Worm (Caenorhabditis elegans) whole organism, midembryonic: Measurements from ENCODE around the gene acn-1.

ENCODE experiments used
- T22C8.4 ChIP-seq: fragments of 200-800 bp; sonication (Bioruptor generic); IDR thresholded peaks from 2 replicates; pipeline ENCODE4 v1.3.6; 2022; ENCODE audit warnings: missing genetic modification characterization, missing compliant biosample characterization
- cog-1 ChIP-seq: sonication (generic microtip); optimal IDR thresholded peaks from 2 replicates; lab custom pipeline; 2016; ENCODE audit warnings: missing genetic modification characterization, missing compliant biosample characterization
- flt-1 ChIP-seq: fragments of 200-800 bp; sonication (Bioruptor generic); IDR thresholded peaks from 2 replicates; pipeline ENCODE4 v1.3.6; 2022; ENCODE audit warnings: missing genetic modification characterization, missing compliant biosample characterization
- klf-2 ChIP-seq: fragments of 200-800 bp; sonication (Bioruptor generic); conservative IDR thresholded peaks from 2 replicates; pipeline ENCODE4 v1.3.6; 2022; ENCODE audit warnings: missing genetic modification reagents, missing genetic modification characterization, missing compliant biosample characterization
- med-1 ChIP-seq: sonication (generic microtip); optimal IDR thresholded peaks from 2 replicates; lab custom pipeline; 2017; ENCODE audit warnings: missing genetic modification characterization, mild to moderate bottlenecking, missing compliant biosample characterization, antibody characterized with exemption, missing genetic modification reagents; ENCODE audit not compliant: insufficient read depth
- ref-1 ChIP-seq: fragments of 200-800 bp; sonication (Bioruptor generic); conservative IDR thresholded peaks from 2 replicates; pipeline ENCODE4 v1.3.6; 2022; ENCODE audit warnings: missing genetic modification reagents, missing genetic modification characterization, missing compliant biosample characterization
- tab-1 ChIP-seq: fragments of 200-800 bp; sonication (Bioruptor generic); IDR thresholded peaks from 2 replicates; pipeline ENCODE4 v1.3.6; 2022; ENCODE audit warnings: missing genetic modification characterization, missing compliant biosample characterization
- ztf-23 ChIP-seq: fragments of 200-800 bp; sonication (Bioruptor generic); IDR thresholded peaks from 2 replicates; pipeline ENCODE4 v1.3.6; 2022; ENCODE audit warnings: missing genetic modification reagents, missing genetic modification characterization, missing compliant biosample characterization
- ztf-29 ChIP-seq: fragments of 200-800 bp; sonication (Bioruptor generic); IDR thresholded peaks from 2 replicates; pipeline ENCODE4 v1.3.6; 2022; ENCODE audit warnings: missing genetic modification reagents, missing genetic modification characterization, missing compliant biosample characterization

acn-1 gene

DNA sequence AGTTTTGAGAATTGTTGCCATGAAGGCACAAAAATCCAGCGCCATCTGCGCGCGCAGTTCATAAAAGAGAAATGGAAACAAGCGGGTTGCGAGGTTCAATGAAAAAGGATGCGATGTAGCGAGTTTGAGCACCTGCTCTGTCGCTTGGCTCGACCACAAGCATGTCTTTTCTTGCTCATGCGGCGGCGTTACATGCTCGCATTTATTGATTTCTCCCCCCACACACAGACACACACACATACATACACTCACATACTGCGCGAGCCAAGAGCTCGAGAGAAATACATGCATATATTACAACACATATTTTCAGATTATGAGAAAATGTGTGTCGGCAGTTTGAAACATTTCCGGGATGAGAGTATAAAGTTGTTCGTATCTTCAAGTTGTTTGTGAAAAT lies 24.9 kb upstream of the acn-1 start:
- TF ChIP-seq ztf-29 (GFP tag; lab: Robert Waterston, UW) (no peak), T22C8.4 (GFP tag; lab: Robert Waterston, UW) (peak; percentile 64)

DNA sequence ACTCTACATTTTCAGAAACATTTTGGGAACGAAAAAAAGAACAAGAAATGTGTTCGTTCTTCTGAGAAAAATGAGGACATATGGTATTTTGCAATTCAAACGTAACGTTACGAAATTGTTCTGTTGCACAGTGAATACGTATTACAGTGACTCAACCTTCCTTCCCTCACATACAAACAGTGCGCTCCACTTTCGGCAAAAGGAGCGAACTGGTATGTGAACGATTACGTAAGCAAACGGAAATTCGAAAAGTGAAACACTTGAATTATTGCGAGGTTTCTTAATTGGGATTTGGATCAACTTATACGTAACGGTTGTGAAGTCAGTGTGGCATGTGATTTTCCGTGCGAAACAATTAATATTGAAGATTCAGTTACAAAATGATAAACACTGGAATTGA lies 23.9 kb upstream of the acn-1 start:
- TF ChIP-seq cog-1 (tag; lab: Kevin White, UChicago) (no peak), ztf-23 (no peak), ztf-29 (GFP tag; lab: Robert Waterston, UW) (no peak), T22C8.4 (GFP tag; lab: Robert Waterston, UW) (no peak), tab-1 (GFP tag; lab: Robert Waterston, UW) (no peak), flt-1 (GFP tag; lab: Robert Waterston, UW) (no peak), klf-2 (no peak), ref-1 (GFP tag; lab: Robert Waterston, UW) (no peak), med-1 (GFP tag; lab: Kevin White, UChicago) (no peak)

DNA sequence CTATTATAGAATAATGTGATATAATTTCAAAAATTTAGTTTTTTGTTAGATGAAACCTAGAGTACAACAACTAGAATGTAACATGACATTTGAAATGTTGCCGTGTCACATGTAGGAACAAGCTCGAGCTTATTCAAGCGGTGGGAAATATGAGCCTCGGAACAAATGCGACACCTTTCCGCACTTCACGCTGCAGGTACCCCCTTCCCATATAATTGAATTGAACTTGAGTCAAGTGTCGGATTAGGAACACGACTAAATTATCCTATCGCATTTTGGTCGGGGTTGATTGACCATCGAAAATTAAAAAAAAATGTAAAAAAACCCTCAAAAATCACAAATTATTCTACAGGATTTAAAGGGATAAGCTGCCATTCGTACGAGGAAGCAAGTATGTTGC lies 23.3 kb upstream of the acn-1 start:
- no peak for TF ChIP-seq T22C8.4 (GFP tag; lab: Robert Waterston, UW)

DNA sequence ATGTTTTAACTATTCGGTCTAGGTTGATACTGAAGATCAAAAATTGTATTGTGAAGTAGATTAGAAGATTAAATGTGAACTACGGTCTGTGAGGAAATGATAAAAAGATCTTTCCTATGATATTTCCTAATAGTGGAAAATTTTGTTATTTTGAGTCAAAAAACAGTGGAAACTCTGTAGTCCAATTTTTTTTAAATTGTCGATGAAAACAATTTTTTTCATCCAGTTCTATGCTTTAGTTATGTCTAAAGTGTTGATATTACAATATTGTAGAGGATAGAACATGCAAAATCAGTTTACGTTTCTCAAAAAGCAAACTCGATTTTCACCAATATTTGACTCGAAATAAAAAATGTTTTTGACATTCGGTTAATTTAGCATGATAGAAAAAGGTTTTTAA lies 22.8 kb upstream of the acn-1 start:
- TF ChIP-seq cog-1 (tag; lab: Kevin White, UChicago), result no peak
- TF ChIP-seq tab-1 (GFP tag; lab: Robert Waterston, UW), result no peak
- TF ChIP-seq flt-1 (GFP tag; lab: Robert Waterston, UW), result no peak
- no peak for TF ChIP-seq ztf-23
- TF ChIP-seq med-1 (GFP tag; lab: Kevin White, UChicago), result no peak
- TF ChIP-seq klf-2, result no peak

DNA sequence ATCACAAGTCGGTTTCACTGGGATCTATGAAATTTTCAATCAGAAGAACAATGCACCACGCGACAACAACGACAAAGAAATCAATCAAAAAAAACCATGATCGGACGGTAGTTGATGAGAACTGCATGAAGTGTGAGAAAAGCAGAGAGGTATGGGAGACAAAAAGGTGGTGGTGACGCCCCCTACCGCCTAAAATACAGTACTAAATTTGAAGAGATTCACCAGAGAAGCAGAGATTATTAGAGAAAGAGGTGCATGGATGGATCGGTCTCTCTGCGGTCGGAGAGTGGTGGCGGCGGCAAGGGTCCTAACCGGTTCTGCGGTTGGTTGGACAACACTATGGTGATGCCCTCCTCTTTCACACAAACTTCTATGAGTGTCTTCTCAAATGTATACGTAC lies 22.4 kb upstream of the acn-1 start:
- TF ChIP-seq ztf-29 (GFP tag; lab: Robert Waterston, UW) (no peak), ref-1 (GFP tag; lab: Robert Waterston, UW) (no peak), cog-1 (tag; lab: Kevin White, UChicago) (no peak), med-1 (GFP tag; lab: Kevin White, UChicago) (no peak), ztf-23 (no peak), flt-1 (GFP tag; lab: Robert Waterston, UW) (0 out of 2 replicates have a peak, but pooled peaks have one; percentile 16)

DNA sequence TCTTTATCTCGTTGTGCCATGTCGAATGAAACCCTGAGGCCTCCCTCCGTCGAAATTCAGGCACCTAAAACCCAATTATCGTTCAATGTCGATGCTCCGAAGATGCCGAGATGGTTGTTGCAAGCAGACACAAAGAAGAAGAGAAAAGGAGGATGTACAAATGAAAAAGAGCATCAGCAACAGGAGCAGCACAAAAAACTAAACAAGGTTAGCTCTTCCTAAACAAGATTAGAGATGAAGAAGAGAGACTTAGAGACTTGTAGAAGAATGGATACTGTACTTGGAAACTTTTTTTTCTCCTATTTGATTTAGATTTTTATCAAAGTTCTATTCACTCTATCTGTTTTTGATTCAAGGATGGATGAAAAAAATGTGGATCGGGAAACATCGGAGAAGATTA lies 20.7 kb upstream of the acn-1 start:
- TF ChIP-seq klf-2 (no peak), ztf-23 (no peak)

DNA sequence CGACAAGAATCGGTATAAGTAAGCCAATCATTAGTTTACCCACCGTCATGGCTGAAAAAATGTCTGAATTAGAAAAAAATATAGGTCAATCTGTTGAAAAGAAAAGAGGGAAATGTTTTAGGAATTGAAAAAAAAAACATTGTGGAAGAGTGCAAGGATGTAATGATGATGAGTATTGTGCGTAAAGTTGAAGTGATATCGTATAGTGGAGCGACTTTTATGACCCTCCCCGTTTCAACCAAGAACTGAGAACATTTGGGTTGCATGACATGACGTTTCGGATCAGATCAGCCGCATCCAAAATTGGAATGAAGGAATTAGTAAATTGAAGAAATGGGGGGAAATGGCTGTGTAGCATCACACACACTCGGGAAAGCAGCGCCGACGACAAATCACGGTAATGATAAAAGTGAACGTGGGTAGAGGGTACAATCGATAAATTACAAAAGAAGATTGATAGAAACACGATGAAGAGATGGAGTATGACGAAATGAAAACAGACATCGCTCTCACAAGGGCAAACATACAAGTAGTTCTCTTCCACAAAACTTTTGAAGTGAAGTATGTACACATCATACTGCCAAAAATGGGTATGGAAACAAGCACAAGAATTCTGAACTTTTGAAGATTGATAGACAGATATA lies 20.1 kb upstream of the acn-1 start, which contains the start of gene apl-1:
TSS of gene apl-1 (minus strand) at position 51 of the 644 bp plus-strand sequence.
- TF ChIP-seq tab-1 (GFP tag; lab: Robert Waterston, UW) (no peak), med-1 (GFP tag; lab: Kevin White, UChicago) (no peak), cog-1 (tag; lab: Kevin White, UChicago) (no peak), ztf-29 (GFP tag; lab: Robert Waterston, UW) (no peak), flt-1 (GFP tag; lab: Robert Waterston, UW) (no peak), ref-1 (GFP tag; lab: Robert Waterston, UW) (no peak), ztf-23 (no peak), klf-2 (no peak), T22C8.4 (GFP tag; lab: Robert Waterston, UW) (no peak)

DNA sequence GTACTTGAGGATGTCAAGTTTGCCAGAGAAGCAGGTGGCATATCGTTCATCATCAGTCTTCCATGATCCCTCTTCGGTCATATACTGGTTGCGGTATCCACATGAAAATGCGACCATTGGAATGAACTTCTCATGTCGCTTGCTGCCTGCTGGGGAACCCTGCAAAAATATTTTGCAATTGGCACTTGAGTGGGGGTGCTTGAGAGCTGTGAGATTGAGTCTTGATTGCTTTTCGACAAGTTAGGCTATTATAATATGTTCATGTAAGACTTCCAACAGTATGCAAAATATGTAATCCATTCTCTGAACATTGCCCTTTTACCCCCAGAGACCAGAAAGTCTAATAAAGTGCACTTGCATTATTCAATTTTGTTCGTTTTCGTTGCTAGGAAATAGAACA lies 19.3 kb upstream of the acn-1 start:
- TF ChIP-seq T22C8.4 (GFP tag; lab: Robert Waterston, UW), result no peak
- no peak for TF ChIP-seq cog-1 (tag; lab: Kevin White, UChicago)
- TF ChIP-seq klf-2, result no peak
- TF ChIP-seq ztf-23, result no peak
- TF ChIP-seq flt-1 (GFP tag; lab: Robert Waterston, UW), result no peak
- TF ChIP-seq med-1 (GFP tag; lab: Kevin White, UChicago), result no peak
- TF ChIP-seq ref-1 (GFP tag; lab: Robert Waterston, UW), result no peak
- TF ChIP-seq tab-1 (GFP tag; lab: Robert Waterston, UW), result no peak

DNA sequence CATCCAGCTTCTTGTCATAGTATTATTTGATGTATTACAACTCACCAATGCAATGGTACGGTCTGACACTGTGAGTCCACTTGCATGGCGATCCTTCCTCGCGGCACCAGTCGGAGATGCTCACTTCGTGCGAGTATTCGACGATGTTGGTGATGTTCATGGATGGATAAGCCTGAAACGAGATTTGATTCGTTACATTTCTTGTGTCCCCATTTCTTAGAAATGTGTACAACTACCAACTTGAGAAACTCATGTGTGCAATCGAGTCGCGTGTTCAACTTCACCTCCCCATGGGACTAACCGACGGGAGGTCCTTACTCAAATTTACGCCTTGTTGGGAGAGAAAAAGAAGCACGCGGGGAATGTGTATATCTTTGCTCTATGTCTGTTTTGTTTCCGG lies 18.6 kb upstream of the acn-1 start:
- TF ChIP-seq ref-1 (GFP tag; lab: Robert Waterston, UW) (no peak), tab-1 (GFP tag; lab: Robert Waterston, UW) (no peak), cog-1 (tag; lab: Kevin White, UChicago) (no peak), klf-2 (no peak), T22C8.4 (GFP tag; lab: Robert Waterston, UW) (no peak), ztf-29 (GFP tag; lab: Robert Waterston, UW) (no peak), ztf-23 (no peak), flt-1 (GFP tag; lab: Robert Waterston, UW) (no peak), med-1 (GFP tag; lab: Kevin White, UChicago) (no peak)

DNA sequence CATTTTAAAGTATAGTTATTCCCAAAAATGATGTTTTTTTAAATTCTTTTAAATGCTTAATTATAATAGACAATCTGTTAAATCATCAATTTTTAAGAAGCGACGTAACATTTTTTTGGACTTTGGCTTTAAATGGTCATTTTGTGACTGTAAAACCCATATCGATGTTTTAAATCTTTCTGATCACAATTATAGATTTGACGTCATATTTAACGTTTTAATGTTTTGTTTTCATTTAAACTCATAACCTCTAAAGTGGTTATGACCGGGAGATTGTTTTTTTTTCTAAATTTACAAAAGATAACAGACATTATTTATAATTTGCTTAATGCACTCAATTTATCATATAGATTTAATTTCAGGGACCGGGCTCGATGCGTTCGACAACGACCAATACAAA lies 15.0 kb upstream of the acn-1 start:
- no peak for TF ChIP-seq tab-1 (GFP tag; lab: Robert Waterston, UW)
- no peak for TF ChIP-seq med-1 (GFP tag; lab: Kevin White, UChicago)
- TF ChIP-seq cog-1 (tag; lab: Kevin White, UChicago), result no peak
- TF ChIP-seq klf-2, result no peak
- no peak for TF ChIP-seq flt-1 (GFP tag; lab: Robert Waterston, UW)
- no peak for TF ChIP-seq ref-1 (GFP tag; lab: Robert Waterston, UW)
- no peak for TF ChIP-seq T22C8.4 (GFP tag; lab: Robert Waterston, UW)

DNA sequence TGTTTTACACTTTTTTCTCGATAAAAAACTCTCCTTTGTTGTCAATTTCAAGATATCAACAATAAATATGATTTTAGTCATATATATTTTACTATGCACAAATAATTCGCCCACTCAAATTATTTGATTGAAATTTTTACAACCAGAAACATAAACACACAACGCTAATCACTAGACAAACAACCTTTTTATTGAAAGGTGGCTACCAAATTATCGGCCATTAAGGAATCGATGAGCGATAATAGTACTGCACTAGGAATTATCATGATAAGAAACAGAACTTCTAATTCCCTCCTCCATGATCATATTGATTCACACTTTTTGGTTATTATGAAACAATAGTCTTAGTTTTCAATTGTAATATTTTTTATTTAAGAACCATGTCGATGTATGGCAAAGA lies 12.3 kb upstream of the acn-1 start, which contains the start of gene C42D8.1:
TSS of gene C42D8.1 (plus strand) at position 377 of the 400 bp plus-strand sequence.
- TF ChIP-seq klf-2 (no peak), tab-1 (GFP tag; lab: Robert Waterston, UW) (no peak), cog-1 (tag; lab: Kevin White, UChicago) (no peak)
